Fruit fly (Drosophila melanogaster): ENCODE measurements around the gene sordd2.

dm6 chrX:15802880-15803650 lies 4.1 kb upstream of the sordd2 start:
- TF ChIP-seq CG32121 (GFP tag; IDR thresholded peaks at IDR 0.05), result no peak
- no peak for TF ChIP-seq CG14655 (GFP tag; optimal IDR thresholded peaks at IDR 0.05)
- peak; percentile 22 for TF ChIP-seq CG8159 (tag; optimal IDR thresholded peaks at IDR 0.05)

Data from whole organism, pupa.